Fruit fly (Drosophila melanogaster): Measurements from ENCODE around the gene CG44037.

dm6 chr3R:12291872-12292271 lies 33.3 kb downstream of the CG44037 start:
- TF ChIP-seq psq (optimal IDR thresholded peaks at IDR 0.05) = no peak
- TF ChIP-seq h (optimal IDR thresholded peaks at IDR 0.05) = no peak
- TF ChIP-seq Myc (optimal IDR thresholded peaks at IDR 0.05) = no peak
- TF ChIP-seq insv (optimal IDR thresholded peaks at IDR 0.05) = no peak
